Worm (Caenorhabditis elegans): ENCODE data around the gene math-5.

DNA sequence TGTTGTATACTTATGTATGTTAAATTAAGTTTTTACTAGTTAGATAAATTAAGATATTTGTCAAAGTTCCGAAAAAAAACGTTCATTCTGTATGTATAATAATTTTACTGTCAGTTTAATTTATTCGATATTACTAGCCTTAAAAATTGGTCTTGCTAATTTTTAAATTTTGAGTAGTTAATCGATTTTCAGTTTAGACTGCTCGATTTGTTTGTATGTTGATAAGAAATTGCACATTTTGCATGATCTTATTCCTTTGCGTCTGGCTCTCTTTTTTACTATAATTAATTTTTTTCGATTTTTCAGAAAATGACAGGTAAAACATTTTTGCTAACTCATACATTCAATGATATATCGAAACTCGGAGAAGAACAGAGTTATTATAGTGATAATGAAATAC is 17.3 kb upstream of the math-5 start, which contains the start of gene math-24:
- no peak for TF ChIP-seq efl-1 (GFP tag; optimal IDR thresholded peaks at IDR 0.05)
- TF ChIP-seq F39B2.1 (GFP tag; IDR thresholded peaks at IDR 0.05), result no peak
- no peak for TF ChIP-seq ZK185.1 (tag; optimal IDR thresholded peaks at IDR 0.05; ENCODE audit: poor library complexity, severe bottlenecking)
- TF ChIP-seq Y56A3A.18 (GFP tag; IDR thresholded peaks at IDR 0.05), result no peak
- no peak for TF ChIP-seq nfyb-1 (GFP tag; IDR thresholded peaks at IDR 0.05)
- TF ChIP-seq ztf-22 (GFP tag; optimal IDR thresholded peaks at IDR 0.05), result no peak
